Fruit fly (Drosophila melanogaster) whole organism, adult: ENCODE results near the gene mTerf3.

ENCODE experiments used
- CG11617 ChIP-seq: fragments of 200-800 bp; sonication (Bioruptor generic); optimal IDR thresholded peaks from 2 replicates; lab custom pipeline; 2017; ENCODE audit warnings: mild to moderate bottlenecking, missing biosample characterization, missing genetic modification reagents, missing genetic modification characterization
- CG12768 ChIP-seq: fragments of 200-800 bp; sonication (Bioruptor generic); optimal IDR thresholded peaks from 2 replicates; lab custom pipeline; 2017; ENCODE audit warnings: missing biosample characterization, missing genetic modification characterization, mild to moderate bottlenecking, moderate library complexity, missing genetic modification reagents
- CG14711 ChIP-seq: fragments of 200-800 bp; sonication (Bioruptor generic); optimal IDR thresholded peaks from 2 replicates; lab custom pipeline; 2018; ENCODE audit warnings: missing biosample characterization, mild to moderate bottlenecking, missing genetic modification characterization, moderate library complexity
- CG1620 ChIP-seq: fragments of 200-800 bp; sonication (Bioruptor generic); optimal IDR thresholded peaks from 2 replicates; lab custom pipeline; 2016; ENCODE audit warnings: missing biosample characterization, missing genetic modification characterization
- CG33017 ChIP-seq: fragments of 200-800 bp; sonication (Bioruptor generic); optimal IDR thresholded peaks from 2 replicates; lab custom pipeline; 2018; ENCODE audit warnings: missing biosample characterization, mild to moderate bottlenecking, missing genetic modification characterization, moderate library complexity
- CG5204 ChIP-seq: fragments of 200-800 bp; sonication (Bioruptor generic); optimal IDR thresholded peaks from 2 replicates; lab custom pipeline; 2016; ENCODE audit warnings: missing biosample characterization, missing genetic modification characterization
- CG7045 ChIP-seq: fragments of 200-800 bp; sonication (Bioruptor generic); optimal IDR thresholded peaks from 2 replicates; lab custom pipeline; 2017; ENCODE audit warnings: missing biosample characterization, mild to moderate bottlenecking, missing genetic modification characterization
- CG7101 ChIP-seq: fragments of 200-800 bp; sonication (Bioruptor generic); optimal IDR thresholded peaks from 2 replicates; lab custom pipeline; 2018; ENCODE audit warnings: missing biosample characterization, mild to moderate bottlenecking, missing genetic modification characterization, moderate library complexity
- Clk ChIP-seq: fragments of 200-800 bp; sonication (Bioruptor generic); optimal IDR thresholded peaks from 2 replicates; lab custom pipeline; 2017; ENCODE audit warnings: missing biosample characterization, missing genetic modification characterization
- Crg-1 ChIP-seq: fragments of 200-800 bp; sonication (Bioruptor generic); optimal IDR thresholded peaks from 2 replicates; lab custom pipeline; 2016; ENCODE audit warnings: missing biosample characterization, missing genetic modification characterization
- Hr96 ChIP-seq: fragments of 200-800 bp; sonication (Bioruptor generic); optimal IDR thresholded peaks from 2 replicates; lab custom pipeline; 2016; ENCODE audit warnings: missing biosample characterization, missing genetic modification characterization
- Mnt ChIP-seq: fragments of 200-800 bp; sonication (Bioruptor generic); optimal IDR thresholded peaks from 2 replicates; lab custom pipeline; 2016; ENCODE audit warnings: missing biosample characterization, mild to moderate bottlenecking, missing genetic modification characterization
- bab1 ChIP-seq: fragments of 200-800 bp; sonication (Bioruptor generic); optimal IDR thresholded peaks from 3 replicates; lab custom pipeline; 2019; ENCODE audit warnings: missing biosample characterization, mild to moderate bottlenecking, missing genetic modification characterization, moderate library complexity
- cic ChIP-seq: fragments of 200-800 bp; sonication (Bioruptor generic); optimal IDR thresholded peaks from 2 replicates; lab custom pipeline; 2017; ENCODE audit warnings: missing biosample characterization, mild to moderate bottlenecking, missing genetic modification characterization, moderate library complexity
- cnc ChIP-seq, 2 experiments: fragments of >200 bp; optimal IDR thresholded peaks; 2 replicates each; lab custom pipeline; 2017
- kay ChIP-seq: fragments of 200-800 bp; sonication (Bioruptor generic); peaks from one replicate; lab custom pipeline; 2016; ENCODE audit warnings: missing biosample characterization, missing genetic modification characterization, borderline replicate concordance
- ovo ChIP-seq: fragments of 200-800 bp; sonication (Bioruptor generic); optimal IDR thresholded peaks from 2 replicates; lab custom pipeline; 2016; ENCODE audit warnings: missing biosample characterization, missing genetic modification characterization
- pad ChIP-seq: fragments of 200-800 bp; sonication (Bioruptor generic); optimal IDR thresholded peaks from 3 replicates; lab custom pipeline; 2017; ENCODE audit warnings: missing biosample characterization, missing genetic modification characterization, mild to moderate bottlenecking, moderate library complexity, missing genetic modification reagents
- tj ChIP-seq: fragments of 200-800 bp; sonication (Bioruptor generic); optimal IDR thresholded peaks from 3 replicates; lab custom pipeline; 2017; ENCODE audit warnings: missing biosample characterization, mild to moderate bottlenecking, missing genetic modification characterization, moderate library complexity
- toe ChIP-seq: fragments of 200-800 bp; sonication (Bioruptor generic); optimal IDR thresholded peaks from 2 replicates; lab custom pipeline; 2016; ENCODE audit warnings: missing biosample characterization, missing genetic modification characterization

mTerf3 gene

DNA sequence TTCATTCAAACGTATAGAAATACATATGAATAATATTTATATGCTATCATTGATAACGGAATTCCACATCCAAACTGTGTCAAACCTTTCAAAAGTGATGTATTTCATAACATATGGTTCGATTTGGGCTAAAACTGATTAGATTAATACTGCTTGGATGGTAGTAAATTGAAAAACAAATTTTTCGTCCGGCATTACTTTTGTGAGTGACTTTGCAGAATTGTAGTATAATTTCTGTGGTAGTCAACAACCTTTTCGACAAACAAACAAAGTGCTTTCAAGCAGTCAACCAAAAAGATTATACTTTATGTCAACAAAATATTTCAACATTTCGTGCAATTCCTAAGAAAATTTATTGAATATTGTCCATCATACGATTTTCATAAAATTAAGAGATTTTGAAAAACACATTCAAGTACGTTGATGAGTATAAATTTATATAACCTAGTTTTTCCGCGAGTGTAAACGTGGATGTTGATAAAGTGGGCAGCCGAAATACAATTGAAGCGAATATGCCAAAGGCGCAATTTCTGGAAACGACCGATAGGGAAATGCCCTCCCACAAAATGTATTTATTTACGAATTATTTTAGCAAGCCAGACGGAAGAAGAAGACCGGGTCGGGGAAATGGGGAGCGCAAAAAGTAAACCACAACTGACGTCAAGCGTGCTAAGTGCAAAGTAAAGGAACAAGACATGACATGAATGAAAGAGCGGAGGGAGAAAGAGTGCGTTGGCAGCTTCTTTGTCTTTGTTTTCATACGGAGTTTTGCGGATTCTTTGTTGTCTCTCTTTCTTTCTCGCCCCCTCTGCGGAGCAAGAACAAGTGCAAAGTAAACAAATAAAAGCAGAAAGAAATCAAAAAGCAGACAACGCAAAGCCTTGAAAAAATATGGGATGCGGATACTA is 2.4 kb downstream of the mTerf3 start:
- TF ChIP-seq tj (GFP tag; lab: Kevin White, UChicago), result peak; percentile 77
- peak; percentile 9 for TF ChIP-seq Mnt
- no peak for TF ChIP-seq CG11617 (GFP tag; lab: Kevin White, UChicago)
- TF ChIP-seq Crg-1 (GFP tag; lab: Kevin White, UChicago), result peak; percentile 50
- peak; percentile 14 for TF ChIP-seq CG7045 (GFP tag; lab: Kevin White, UChicago)
- no peak for TF ChIP-seq CG7101 (tag; lab: Kevin White, UChicago)
- TF ChIP-seq CG14711, result peak; percentile 22
- TF ChIP-seq Clk (GFP tag; lab: Kevin White, UChicago), result peak; percentile 22
- TF ChIP-seq CG33017, result no peak
- peak; percentile 72 for TF ChIP-seq cic
- peak; percentile 90 for TF ChIP-seq kay (GFP tag; lab: Kevin White, UChicago)
- peak; percentile 46 for TF ChIP-seq CG12768 (GFP tag; lab: Kevin White, UChicago)
- TF ChIP-seq cnc (optimal IDR thresholded peaks at IDR 0.05; lab: Kevin White, UChicago), result peak in 1 of 2 experiments; percentile 62
- no peak for TF ChIP-seq pad

dm6 chr3L:20517179-20517834 is 3.3 kb downstream of the mTerf3 start:
- TF ChIP-seq pad (peak; percentile 2), CG5204 (no peak), bab1 (GFP tag; lab: Kevin White, UChicago) (no peak), Clk (GFP tag; lab: Kevin White, UChicago) (no peak), CG7045 (GFP tag; lab: Kevin White, UChicago) (no peak), tj (GFP tag; lab: Kevin White, UChicago) (peak; percentile 67), cnc (optimal IDR thresholded peaks at IDR 0.05; lab: Kevin White, UChicago) (no peak), CG33017 (no peak), toe (GFP tag; lab: Kevin White, UChicago) (no peak), Mnt (peak; percentile 32), Crg-1 (GFP tag; lab: Kevin White, UChicago) (no peak), CG11617 (GFP tag; lab: Kevin White, UChicago) (no peak), kay (GFP tag; lab: Kevin White, UChicago) (no peak), CG7101 (tag; lab: Kevin White, UChicago) (no peak), Hr96 (GFP tag; lab: Kevin White, UChicago) (no peak), cic (peak; percentile 51), CG12768 (GFP tag; lab: Kevin White, UChicago) (no peak), CG1620 (no peak), ovo (GFP tag; lab: Kevin White, UChicago) (no peak), CG14711 (no peak)

dm6 chr3L:20516519-20517178 is 3.9 kb downstream of the mTerf3 start:
- TF ChIP-seq CG7101 (tag; lab: Kevin White, UChicago) (peak; percentile 88), CG11617 (GFP tag; lab: Kevin White, UChicago) (peak; percentile 76), tj (GFP tag; lab: Kevin White, UChicago) (no peak), ovo (GFP tag; lab: Kevin White, UChicago) (peak; percentile 24), Clk (GFP tag; lab: Kevin White, UChicago) (peak; percentile 26), CG5204 (no peak), CG7045 (GFP tag; lab: Kevin White, UChicago) (peak; percentile 63), cic (peak; percentile 82), pad (peak; percentile 46), Crg-1 (GFP tag; lab: Kevin White, UChicago) (no peak), Mnt (peak; percentile 70), cnc (optimal IDR thresholded peaks at IDR 0.05; lab: Kevin White, UChicago) (no peak), toe (GFP tag; lab: Kevin White, UChicago) (no peak), CG33017 (peak; percentile 88), CG1620 (no peak), Hr96 (GFP tag; lab: Kevin White, UChicago) (no peak), kay (GFP tag; lab: Kevin White, UChicago) (peak; percentile 76), CG12768 (GFP tag; lab: Kevin White, UChicago) (peak; percentile 53), CG14711 (peak; percentile 81), bab1 (GFP tag; lab: Kevin White, UChicago) (peak; percentile 34)

dm6 chr3L:20514101-20514500 is 6.5 kb downstream of the mTerf3 start:
- TF ChIP-seq CG12768 (GFP tag; lab: Kevin White, UChicago) (no peak), kay (GFP tag; lab: Kevin White, UChicago) (peak; percentile 90), Crg-1 (GFP tag; lab: Kevin White, UChicago) (no peak), CG7101 (tag; lab: Kevin White, UChicago) (no peak), bab1 (GFP tag; lab: Kevin White, UChicago) (no peak), pad (no peak), CG5204 (no peak), ovo (GFP tag; lab: Kevin White, UChicago) (no peak), Hr96 (GFP tag; lab: Kevin White, UChicago) (no peak), cnc (optimal IDR thresholded peaks at IDR 0.05; lab: Kevin White, UChicago) (no peak), cic (peak; percentile 24)
